Fruit fly (Drosophila melanogaster): ENCODE results near the gene ATP7.

ATP7 gene

dm6 chrX:11854758-11855465 is at the start of gene ATP7, which contains the start of gene CG10347:
TSS of gene ATP7 (plus strand) at chrX:11855022.
TSS of gene CG10347 (minus strand) at chrX:11854931.
- no peak for TF ChIP-seq EcR (GFP tag; optimal IDR thresholded peaks at IDR 0.05)
- no peak for TF ChIP-seq CG8478 (optimal IDR thresholded peaks at IDR 0.05)
- TF ChIP-seq psq (optimal IDR thresholded peaks at IDR 0.05), result no peak
- TF ChIP-seq usp (GFP tag; optimal IDR thresholded peaks at IDR 0.05), result no peak
- no peak for TF ChIP-seq Dll (optimal IDR thresholded peaks at IDR 0.05)
- no peak for TF ChIP-seq pan (optimal IDR thresholded peaks at IDR 0.05)

dm6 chrX:11805066-11805766 is 49.6 kb upstream of the ATP7 start:
- TF ChIP-seq psq (optimal IDR thresholded peaks at IDR 0.05) (no peak), EcR (GFP tag; optimal IDR thresholded peaks at IDR 0.05) (no peak), Dll (optimal IDR thresholded peaks at IDR 0.05) (no peak)

dm6 chrX:11806196-11806595 is 48.6 kb upstream of the ATP7 start:
- TF ChIP-seq CG8478 (optimal IDR thresholded peaks at IDR 0.05), result no peak

dm6 chrX:11806867-11807747 is 47.7 kb upstream of the ATP7 start, which contains the start of gene Hsc70-3:
TSS of gene Hsc70-3 (minus strand) at chrX:11807117.
- TF ChIP-seq psq (optimal IDR thresholded peaks at IDR 0.05), result no peak
- no peak for TF ChIP-seq pan (optimal IDR thresholded peaks at IDR 0.05)
- no peak for TF ChIP-seq usp (GFP tag; optimal IDR thresholded peaks at IDR 0.05)
- no peak for TF ChIP-seq CG8478 (optimal IDR thresholded peaks at IDR 0.05)
- no peak for TF ChIP-seq Dll (optimal IDR thresholded peaks at IDR 0.05)

dm6 chrX:11812828-11813227 is 42.0 kb upstream of the ATP7 start:
- no peak for TF ChIP-seq pan (optimal IDR thresholded peaks at IDR 0.05)
- TF ChIP-seq CG8478 (optimal IDR thresholded peaks at IDR 0.05), result no peak
- no peak for TF ChIP-seq Dll (optimal IDR thresholded peaks at IDR 0.05)
- no peak for TF ChIP-seq usp (GFP tag; optimal IDR thresholded peaks at IDR 0.05)
- no peak for TF ChIP-seq EcR (GFP tag; optimal IDR thresholded peaks at IDR 0.05)
- no peak for TF ChIP-seq psq (optimal IDR thresholded peaks at IDR 0.05)

dm6 chrX:11813721-11814161 is 41.1 kb upstream of the ATP7 start:
- TF ChIP-seq CG8478 (optimal IDR thresholded peaks at IDR 0.05) (no peak), usp (GFP tag; optimal IDR thresholded peaks at IDR 0.05) (no peak), psq (optimal IDR thresholded peaks at IDR 0.05) (no peak), pan (optimal IDR thresholded peaks at IDR 0.05) (no peak), Dll (optimal IDR thresholded peaks at IDR 0.05) (no peak), EcR (GFP tag; optimal IDR thresholded peaks at IDR 0.05) (no peak)

dm6 chrX:11815356-11816270 is 39.2 kb upstream of the ATP7 start:
- no peak for TF ChIP-seq CG8478 (optimal IDR thresholded peaks at IDR 0.05)
- TF ChIP-seq Dll (optimal IDR thresholded peaks at IDR 0.05), result no peak

- no peak for TF ChIP-seq Dll (optimal IDR thresholded peaks at IDR 0.05)
These were observed 38.3 kb upstream of the ATP7 start, which contains the start of the genes CG1578 and rudhira for dm6 chrX:11816434-11816948. TSS of gene CG1578 (minus strand) at chrX:11816551. TSS of gene rudhira (plus strand) at chrX:11816898.

dm6 chrX:11817183-11817972 is 37.4 kb upstream of the ATP7 start:
- TF ChIP-seq usp (GFP tag; optimal IDR thresholded peaks at IDR 0.05) (no peak), psq (optimal IDR thresholded peaks at IDR 0.05) (no peak), CG8478 (optimal IDR thresholded peaks at IDR 0.05) (no peak)

DNA sequence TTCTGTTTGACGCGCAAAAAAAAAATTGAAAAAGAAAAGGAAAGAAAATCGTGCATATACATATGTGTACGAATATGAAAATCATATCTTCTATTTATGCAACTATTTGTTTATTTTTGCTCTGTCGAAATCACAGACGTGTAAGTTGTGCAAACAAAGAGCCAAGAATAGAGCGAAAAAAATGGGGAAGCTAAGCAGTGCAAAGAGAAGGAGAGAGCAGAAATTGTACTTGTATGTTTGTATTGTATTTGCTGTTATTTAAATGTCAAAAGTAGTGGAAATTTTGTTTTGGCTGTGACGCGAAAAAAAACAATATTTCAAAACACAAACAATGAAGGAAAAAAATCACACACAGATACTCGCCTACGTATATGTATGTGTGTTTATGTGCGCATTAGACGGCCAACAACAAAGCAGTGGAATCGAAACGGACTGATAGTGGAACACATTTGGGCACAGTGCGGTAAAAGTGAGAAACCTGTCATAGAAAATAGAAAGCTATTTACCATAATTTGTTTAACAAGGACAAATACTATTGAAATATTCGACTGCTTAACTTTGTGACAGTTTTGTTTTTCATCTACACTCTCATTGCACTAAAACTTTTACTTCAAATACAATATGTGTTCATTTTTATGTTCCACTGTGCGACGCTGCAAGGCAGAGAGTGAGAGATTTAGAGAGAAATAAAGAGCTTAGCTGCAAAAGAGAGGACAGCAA is 36.6 kb upstream of the ATP7 start:
- TF ChIP-seq psq (optimal IDR thresholded peaks at IDR 0.05), result no peak
- TF ChIP-seq EcR (GFP tag; optimal IDR thresholded peaks at IDR 0.05), result no peak
- TF ChIP-seq Dll (optimal IDR thresholded peaks at IDR 0.05), result no peak
- TF ChIP-seq CG8478 (optimal IDR thresholded peaks at IDR 0.05), result no peak
- no peak for TF ChIP-seq pan (optimal IDR thresholded peaks at IDR 0.05)
- no peak for TF ChIP-seq usp (GFP tag; optimal IDR thresholded peaks at IDR 0.05)
